Worm (Caenorhabditis elegans) whole organism, young adult: ENCODE measurements around the gene glb-16.

Experiments
- B0035.1 ChIP-seq: sonication (generic microtip); optimal IDR thresholded peaks from 2 replicates; lab custom pipeline; 2016; ENCODE audit warnings: missing genetic modification characterization, mild to moderate bottlenecking, missing compliant biosample characterization, missing genotype, missing genetic modification reagents
- B0261.1 ChIP-seq: sonication (generic microtip); optimal IDR thresholded peaks from 2 replicates; lab custom pipeline; 2016; ENCODE audit warnings: mild to moderate bottlenecking, missing genetic modification characterization, moderate library complexity, missing compliant biosample characterization
- B0336.3 ChIP-seq: fragments of 200-800 bp; sonication (Bioruptor generic); IDR thresholded peaks from 2 replicates; pipeline ENCODE4 v1.3.6; 2022; ENCODE audit warnings: missing genetic modification characterization, missing compliant biosample characterization
- C06A6.2 ChIP-seq: fragments of 200-800 bp; sonication (Bioruptor generic); conservative IDR thresholded peaks from 2 replicates; pipeline ENCODE4 v1.3.6; 2022; ENCODE audit warnings: missing genetic modification characterization, missing compliant biosample characterization
- F10E7.11 ChIP-seq: sonication (generic microtip); optimal IDR thresholded peaks from 2 replicates; lab custom pipeline; 2017; ENCODE audit warnings: mild to moderate bottlenecking, missing genetic modification characterization, moderate library complexity, missing compliant biosample characterization
- F33H1.4 ChIP-seq: fragments of 200-800 bp; sonication (Bioruptor generic); IDR thresholded peaks from 2 replicates; pipeline ENCODE4 v1.3.6; 2022; ENCODE audit warnings: missing genetic modification reagents, missing genetic modification characterization, missing compliant biosample characterization
- F37B4.10 ChIP-seq: fragments of 200-800 bp; sonication (Bioruptor generic); IDR thresholded peaks from 2 replicates; pipeline ENCODE4 v1.3.6; 2022; ENCODE audit warnings: missing genetic modification characterization, missing compliant biosample characterization
- F52B5.7 ChIP-seq: sonication (generic microtip); optimal IDR thresholded peaks from 2 replicates; lab custom pipeline; 2016; ENCODE audit warnings: mild to moderate bottlenecking, missing genetic modification characterization, missing compliant biosample characterization
- K11D2.4 ChIP-seq: fragments of 200-800 bp; sonication (Bioruptor generic); IDR thresholded peaks from 2 replicates; pipeline ENCODE4 v1.3.6; 2022; ENCODE audit warnings: missing genetic modification reagents, missing genetic modification characterization, missing compliant biosample characterization
- T07F8.4 ChIP-seq: sonication (generic microtip); optimal IDR thresholded peaks from 2 replicates; lab custom pipeline; 2016; ENCODE audit warnings: mild to moderate bottlenecking, missing genetic modification characterization, moderate library complexity, missing compliant biosample characterization
- Y53F4B.3 ChIP-seq: fragments of 200-800 bp; sonication (Bioruptor generic); IDR thresholded peaks from 2 replicates; pipeline ENCODE4 v1.3.6; 2022; ENCODE audit warnings: missing genetic modification reagents, missing genetic modification characterization, missing compliant biosample characterization
- Y67H2A.10 ChIP-seq: fragments of 200-800 bp; sonication (Bioruptor generic); conservative IDR thresholded peaks from 2 replicates; pipeline ENCODE4 v1.3.6; 2022; ENCODE audit warnings: missing genetic modification reagents, missing genetic modification characterization, missing compliant biosample characterization
- ZK185.1 ChIP-seq: sonication (generic microtip); optimal IDR thresholded peaks from 2 replicates; lab custom pipeline; 2016; ENCODE audit warnings: mild to moderate bottlenecking, missing genetic modification characterization, missing compliant biosample characterization; ENCODE audit not compliant: poor library complexity, severe bottlenecking
- akir-1 ChIP-seq: fragments of 200-800 bp; sonication (Bioruptor generic); optimal IDR thresholded peaks from 2 replicates; lab custom pipeline; 2018; ENCODE audit warnings: mild to moderate bottlenecking, missing genetic modification characterization, moderate library complexity, missing compliant biosample characterization
- aptf-2 ChIP-seq: fragments of 200-800 bp; sonication (Bioruptor generic); conservative IDR thresholded peaks from 2 replicates; pipeline ENCODE4 v1.3.6; 2022; ENCODE audit warnings: missing genetic modification reagents, missing genetic modification characterization, missing compliant biosample characterization
- attf-5 ChIP-seq: fragments of 200-800 bp; sonication (Bioruptor generic); optimal IDR thresholded peaks from 2 replicates; lab custom pipeline; 2018; ENCODE audit warnings: mild to moderate bottlenecking, missing genetic modification characterization, missing compliant biosample characterization
- ceh-27 ChIP-seq: fragments of 200-800 bp; sonication (Bioruptor generic); optimal IDR thresholded peaks from 2 replicates; lab custom pipeline; 2018; ENCODE audit warnings: mild to moderate bottlenecking, missing genetic modification characterization, moderate library complexity, missing compliant biosample characterization
- ceh-40 ChIP-seq: fragments of 200-800 bp; sonication (Bioruptor generic); IDR thresholded peaks from 2 replicates; pipeline ENCODE4 v1.3.6; 2022; ENCODE audit warnings: missing genetic modification characterization, missing compliant biosample characterization
- chd-7 ChIP-seq: sonication (generic microtip); optimal IDR thresholded peaks from 2 replicates; lab custom pipeline; 2016; ENCODE audit warnings: mild to moderate bottlenecking, missing genetic modification characterization, moderate library complexity, missing compliant biosample characterization
- dox-1 ChIP-seq: fragments of 200-800 bp; sonication (Bioruptor generic); IDR thresholded peaks from 2 replicates; pipeline ENCODE4 v1.3.6; 2022; ENCODE audit warnings: missing genetic modification reagents, missing genetic modification characterization, missing compliant biosample characterization
- dpl-1 ChIP-seq: fragments of 150-350 bp; optimal IDR thresholded peaks from 2 replicates; lab custom pipeline; 2014; ENCODE audit warnings: missing biosample characterization, missing genetic modification reagents, missing genetic modification characterization
- egrh-3 ChIP-seq: fragments of 200-800 bp; sonication (Bioruptor generic); IDR thresholded peaks from 2 replicates; pipeline ENCODE4 v1.3.6; 2022; ENCODE audit warnings: missing genetic modification reagents, missing genetic modification characterization, missing compliant biosample characterization
- ets-4 ChIP-seq: fragments of 200-800 bp; sonication (Bioruptor generic); optimal IDR thresholded peaks from 2 replicates; lab custom pipeline; 2018; ENCODE audit warnings: mild to moderate bottlenecking, missing genetic modification characterization, missing compliant biosample characterization
- him-1 ChIP-seq: sonication (generic microtip); optimal IDR thresholded peaks from 2 replicates; lab custom pipeline; 2016; ENCODE audit warnings: missing genotype, missing genetic modification reagents, missing genetic modification characterization, missing compliant biosample characterization
- hlh-12 ChIP-seq: sonication (generic microtip); optimal IDR thresholded peaks from 2 replicates; lab custom pipeline; 2016; ENCODE audit warnings: missing genetic modification characterization, missing compliant biosample characterization
- hmg-1.2 ChIP-seq: fragments of 200-800 bp; sonication (Bioruptor generic); IDR thresholded peaks from 2 replicates; pipeline ENCODE4 v1.3.6; 2022; ENCODE audit warnings: missing genetic modification reagents, missing genetic modification characterization, missing compliant biosample characterization
- hrde-1 ChIP-seq: sonication (generic microtip); optimal IDR thresholded peaks from 2 replicates; lab custom pipeline; 2016; ENCODE audit warnings: missing genetic modification characterization, mild to moderate bottlenecking, missing compliant biosample characterization, moderate library complexity, missing genotype, missing genetic modification reagents, borderline replicate concordance
- hsf-1 ChIP-seq: fragments of 200-800 bp; sonication (Bioruptor generic); IDR thresholded peaks from 2 replicates; pipeline ENCODE4 v1.3.6; 2022; ENCODE audit warnings: missing genetic modification reagents, missing genetic modification characterization, missing compliant biosample characterization
- let-607 ChIP-seq, 2 experiments: fragments of 200-800 bp in 1 of 2; sonication (Bioruptor generic) in 1 of 2; sonication (generic microtip) in 1 of 2; optimal IDR thresholded peaks; 2 replicates each; lab custom pipeline; 2016 to 2018; ENCODE audit warnings: mild to moderate bottlenecking in 2 of 2, missing compliant biosample characterization in 2 of 2, missing genetic modification characterization in 2 of 2, moderate library complexity in 2 of 2, missing genotype in 1 of 2
- lin-35 ChIP-seq, 3 experiments: fragments of 150-350 bp in 2 of 3; sonication (generic microtip) in 1 of 3; optimal IDR thresholded peaks; 2 replicates each; lab custom pipeline; 2014 to 2018; ENCODE audit warnings: missing biosample characterization in 3 of 3, missing genetic modification characterization in 3 of 3, missing genetic modification reagents in 3 of 3
- lin-40 ChIP-seq: sonication (generic microtip); optimal IDR thresholded peaks from 2 replicates; lab custom pipeline; 2016; ENCODE audit warnings: missing genetic modification characterization, mild to moderate bottlenecking, missing compliant biosample characterization, missing genotype, missing genetic modification reagents
- lin-54 ChIP-seq: fragments of 200-800 bp; sonication (Bioruptor generic); optimal IDR thresholded peaks from 2 replicates; lab custom pipeline; 2018; ENCODE audit warnings: mild to moderate bottlenecking, missing genetic modification characterization, missing compliant biosample characterization
- mel-28 ChIP-seq: sonication (generic microtip); optimal IDR thresholded peaks from 2 replicates; lab custom pipeline; 2016; ENCODE audit warnings: borderline replicate concordance, mild to moderate bottlenecking, missing genetic modification characterization, missing compliant biosample characterization
- mxl-1 ChIP-seq: sonication (generic microtip); optimal IDR thresholded peaks from 2 replicates; lab custom pipeline; 2016; ENCODE audit warnings: missing genetic modification characterization, missing compliant biosample characterization
- nhr-80 ChIP-seq: sonication (generic microtip); optimal IDR thresholded peaks from 2 replicates; lab custom pipeline; 2016; ENCODE audit warnings: missing genetic modification characterization, missing compliant biosample characterization
- pha-4 ChIP-seq: fragments of 150-350 bp; sonication (generic microtip); optimal IDR thresholded peaks from 2 replicates; lab custom pipeline; 2014; ENCODE audit warnings: missing biosample characterization, missing genetic modification reagents, missing genetic modification characterization
- rec-8 ChIP-seq, 2 experiments: sonication (generic microtip); optimal IDR thresholded peaks; 2 replicates each; lab custom pipeline; 2016; ENCODE audit warnings: mild to moderate bottlenecking in 2 of 2, missing genetic modification characterization in 2 of 2, missing genetic modification reagents in 2 of 2, missing genotype in 2 of 2, missing biosample characterization in 1 of 2, missing compliant biosample characterization in 1 of 2, moderate library complexity in 1 of 2
- repo-1 ChIP-seq: sonication (generic microtip); optimal IDR thresholded peaks from 2 replicates; lab custom pipeline; 2017; ENCODE audit warnings: mild to moderate bottlenecking, missing genetic modification characterization, missing compliant biosample characterization
- sea-2 ChIP-seq: fragments of 200-800 bp; sonication (Bioruptor generic); IDR thresholded peaks from 2 replicates; pipeline ENCODE4 v1.3.6; 2022; ENCODE audit warnings: missing genetic modification characterization, missing compliant biosample characterization
- snpc-3.4 ChIP-seq: sonication (generic microtip); optimal IDR thresholded peaks from 2 replicates; lab custom pipeline; 2017; ENCODE audit warnings: missing genetic modification characterization, mild to moderate bottlenecking, missing compliant biosample characterization, antibody characterized with exemption, moderate library complexity, missing genotype, missing genetic modification reagents
- tbp1 ChIP-seq: fragments of 200-800 bp; sonication (Bioruptor generic); optimal IDR thresholded peaks from 2 replicates; lab custom pipeline; 2018; ENCODE audit warnings: mild to moderate bottlenecking, missing genetic modification characterization, missing compliant biosample characterization
- unc-130 ChIP-seq: sonication (generic microtip); optimal IDR thresholded peaks from 2 replicates; lab custom pipeline; 2016; ENCODE audit warnings: missing genetic modification reagents, missing genetic modification characterization, missing compliant biosample characterization
- ztf-18 ChIP-seq: sonication (generic microtip); optimal IDR thresholded peaks from 2 replicates; lab custom pipeline; 2016; ENCODE audit warnings: missing genotype, mild to moderate bottlenecking, missing genetic modification characterization, missing compliant biosample characterization
- ztf-26 ChIP-seq: sonication (generic microtip); optimal IDR thresholded peaks from 2 replicates; lab custom pipeline; 2017; ENCODE audit warnings: missing genetic modification characterization, missing compliant biosample characterization
- ztf-3 ChIP-seq: fragments of 200-800 bp; sonication (Bioruptor generic); optimal IDR thresholded peaks from 2 replicates; lab custom pipeline; 2018; ENCODE audit warnings: mild to moderate bottlenecking, missing genetic modification characterization, missing compliant biosample characterization
- ztf-6 ChIP-seq: fragments of 200-800 bp; sonication (Bioruptor generic); IDR thresholded peaks from 2 replicates; pipeline ENCODE4 v1.3.6; 2022; ENCODE audit warnings: missing genetic modification reagents, missing genetic modification characterization, missing compliant biosample characterization

Gene glb-16

ce11 chrX:7519569-7519968, 20.4 kb downstream of the glb-16 start, which contains the start of gene chts-1:
TSS of gene chts-1 (minus strand) at chrX:7519669.
- TF ChIP-seq pha-4 (tag; lab: Kevin White, UChicago) (no peak), lin-35 (GFP tag; optimal IDR thresholded peaks at IDR 0.05; lab: Kevin White, UChicago) (no peak), ztf-26 (tag; lab: Kevin White, UChicago) (no peak), hsf-1 (GFP tag; lab: Robert Waterston, UW) (no peak), hlh-12 (tag; lab: Kevin White, UChicago) (no peak)

DNA sequence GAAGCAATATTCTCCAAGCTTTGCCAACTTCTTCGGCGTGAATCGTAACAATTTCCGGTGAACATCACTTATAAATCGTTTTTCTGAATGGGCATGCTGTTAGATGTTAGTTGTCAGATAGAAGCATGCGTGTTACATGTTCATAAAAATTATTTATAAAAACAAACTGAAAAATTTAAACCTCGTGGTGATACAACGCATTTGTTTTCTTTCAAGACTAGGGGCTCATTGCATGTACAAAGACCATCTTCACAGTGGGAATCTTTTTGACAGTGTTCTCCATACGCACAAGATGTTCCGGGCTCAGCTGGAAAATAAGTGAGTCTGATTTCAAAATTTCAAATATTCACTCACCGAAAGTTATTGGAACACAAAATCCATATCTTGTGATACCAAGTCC, 27.2 kb downstream of the glb-16 start:
- no peak for TF ChIP-seq let-607 (tag; optimal IDR thresholded peaks at IDR 0.05; lab: Kevin White, UChicago)
- no peak for TF ChIP-seq F52B5.7 (tag; lab: Kevin White, UChicago)
- TF ChIP-seq aptf-2 = no peak
- no peak for TF ChIP-seq C06A6.2 (GFP tag; lab: Robert Waterston, UW)
- TF ChIP-seq hmg-1.2 (GFP tag; lab: Robert Waterston, UW) = no peak
- no peak for TF ChIP-seq dox-1 (GFP tag; lab: Robert Waterston, UW)
- TF ChIP-seq F33H1.4 (GFP tag; lab: Robert Waterston, UW) = no peak
- TF ChIP-seq B0336.3 (GFP tag; lab: Robert Waterston, UW) = no peak
- TF ChIP-seq sea-2 = no peak
- no peak for TF ChIP-seq ztf-3 (GFP tag; lab: Kevin White, UChicago)
- no peak for TF ChIP-seq mel-28 (tag; lab: Kevin White, UChicago)
- no peak for TF ChIP-seq chd-7 (tag; lab: Kevin White, UChicago)
- no peak for TF ChIP-seq Y53F4B.3 (GFP tag; lab: Robert Waterston, UW)
- TF ChIP-seq repo-1 (tag; lab: Kevin White, UChicago) = no peak
- no peak for TF ChIP-seq ceh-27
- no peak for TF ChIP-seq F10E7.11

ce11 chrX:7507141-7507540, 32.8 kb downstream of the glb-16 start:
- peak; percentile 36 for TF ChIP-seq hrde-1 (tag; lab: Kevin White, UChicago)
- TF ChIP-seq K11D2.4 = no peak
- TF ChIP-seq hmg-1.2 (GFP tag; lab: Robert Waterston, UW) = peak; percentile 45; the same call in 1 of the 2 replicates
- TF ChIP-seq rec-8 (tag; optimal IDR thresholded peaks at IDR 0.05; lab: Kevin White, UChicago) = peak; percentile 47 to 51
- no peak for TF ChIP-seq dpl-1
- no peak for TF ChIP-seq nhr-80
- TF ChIP-seq akir-1 (GFP tag; lab: Kevin White, UChicago) = no peak
- no peak for TF ChIP-seq ets-4 (GFP tag; lab: Kevin White, UChicago)
- peak; percentile 89; the same call in 1 of the 2 replicates for TF ChIP-seq ceh-40 (GFP tag; lab: Robert Waterston, UW)
- TF ChIP-seq mxl-1 (tag; lab: Kevin White, UChicago) = peak; percentile 61
- TF ChIP-seq tbp1 (GFP tag; lab: Kevin White, UChicago) = peak; percentile 90
- TF ChIP-seq lin-54 (GFP tag; lab: Kevin White, UChicago) = no peak
- peak; percentile 51 for TF ChIP-seq ZK185.1
- no peak for TF ChIP-seq ceh-27
- peak; percentile 47 for TF ChIP-seq T07F8.4 (tag; lab: Kevin White, UChicago)
- no peak for TF ChIP-seq egrh-3 (GFP tag; lab: Robert Waterston, UW)
- TF ChIP-seq B0035.1 (tag; lab: Kevin White, UChicago) = no peak
- peak; percentile 52 for TF ChIP-seq snpc-3.4 (tag; lab: Kevin White, UChicago)
- TF ChIP-seq ztf-6 = 0 out of 2 replicates have a peak, but pooled peaks have one; percentile 10
- peak; percentile 52 for TF ChIP-seq ztf-18
- peak; percentile 29 for TF ChIP-seq unc-130
- TF ChIP-seq Y67H2A.10 (GFP tag; lab: Robert Waterston, UW) = no peak
- TF ChIP-seq F37B4.10 = no peak
- TF ChIP-seq lin-40 (tag; lab: Kevin White, UChicago) = no peak
- TF ChIP-seq B0261.1 (tag; lab: Kevin White, UChicago) = peak; percentile 70
- TF ChIP-seq attf-5 (GFP tag; lab: Kevin White, UChicago) = peak; percentile 7
- TF ChIP-seq him-1 = peak; percentile 65
